Worm (Caenorhabditis elegans): ENCODE data around the gene ugt-48.

ugt-48 gene

DNA sequence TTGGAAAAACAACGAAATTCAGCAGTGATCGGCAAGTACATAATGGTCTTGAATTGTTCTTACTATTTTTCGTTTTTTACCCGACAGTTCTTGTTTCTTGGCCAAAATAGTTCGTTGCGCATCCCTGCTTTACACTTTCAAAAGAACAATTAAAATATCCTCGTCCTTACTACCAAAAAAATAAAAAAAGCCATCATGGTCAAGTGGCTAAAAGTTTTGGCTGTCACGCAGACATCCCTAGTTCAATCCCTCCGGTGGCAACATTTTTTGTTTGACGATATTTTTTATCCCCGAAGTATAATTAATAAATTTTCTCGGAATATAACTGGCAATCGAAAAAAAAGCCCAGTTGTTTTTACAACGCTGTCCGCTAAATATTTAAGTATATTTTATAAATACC lies 44.0 kb upstream of the ugt-48 start:
- TF ChIP-seq lin-13 (tag; optimal IDR thresholded peaks at IDR 0.05) (no peak), ceh-43 (GFP tag; optimal IDR thresholded peaks at IDR 0.05) (no peak), nhr-12 (tag; optimal IDR thresholded peaks at IDR 0.05) (no peak), lin-32 (GFP tag; optimal IDR thresholded peaks at IDR 0.05) (no peak), ham-2 (GFP tag; optimal IDR thresholded peaks at IDR 0.05) (no peak), mls-2 (tag; optimal IDR thresholded peaks at IDR 0.05) (no peak)

DNA sequence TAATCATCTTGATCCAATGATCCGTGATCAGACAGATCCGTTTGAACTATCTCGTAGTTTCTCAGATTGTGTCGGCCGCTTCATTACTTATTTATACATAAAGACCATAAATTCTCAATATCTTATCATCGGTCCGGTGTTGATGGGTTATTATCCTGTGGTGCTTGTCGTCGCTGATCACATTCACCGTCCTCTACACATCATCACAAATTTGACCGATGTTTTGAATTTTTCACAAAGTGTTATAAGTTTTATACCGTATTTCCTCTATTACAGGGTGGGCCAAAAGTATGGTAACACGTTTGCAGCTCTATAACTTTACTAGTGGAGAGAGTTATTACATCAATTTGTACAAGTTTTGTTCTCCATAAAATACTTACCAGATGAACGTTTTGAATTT lies 40.1 kb upstream of the ugt-48 start:
- no peak for TF ChIP-seq elt-3 (tag; optimal IDR thresholded peaks at IDR 0.05)
- no peak for TF ChIP-seq mab-5 (tag; optimal IDR thresholded peaks at IDR 0.05)
- no peak for TF ChIP-seq nhr-28 (tag; optimal IDR thresholded peaks at IDR 0.05)
- TF ChIP-seq lin-32 (GFP tag; optimal IDR thresholded peaks at IDR 0.05) = no peak
- no peak for TF ChIP-seq nhr-237 (tag; optimal IDR thresholded peaks at IDR 0.05)

DNA sequence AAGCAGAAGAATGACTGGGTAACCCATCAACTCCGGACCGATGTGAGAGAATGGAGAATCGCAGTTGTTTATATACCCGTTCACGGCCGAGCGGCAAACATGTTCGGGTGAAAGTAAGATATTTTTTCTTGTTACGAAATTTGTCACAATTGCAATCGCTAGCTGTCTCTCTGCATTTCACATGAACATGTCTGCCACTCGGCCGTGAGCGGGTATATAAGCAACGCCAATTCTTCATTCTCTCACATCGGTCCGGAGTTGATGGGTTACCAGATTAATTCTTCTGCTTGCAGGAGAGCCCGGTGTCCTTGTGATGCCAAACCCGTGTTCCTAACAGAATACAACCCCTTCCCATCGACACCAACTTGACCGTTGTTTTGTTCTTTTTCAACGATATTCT lies 39.2 kb upstream of the ugt-48 start:
- TF ChIP-seq nhr-76 (tag; optimal IDR thresholded peaks at IDR 0.05) = no peak

DNA sequence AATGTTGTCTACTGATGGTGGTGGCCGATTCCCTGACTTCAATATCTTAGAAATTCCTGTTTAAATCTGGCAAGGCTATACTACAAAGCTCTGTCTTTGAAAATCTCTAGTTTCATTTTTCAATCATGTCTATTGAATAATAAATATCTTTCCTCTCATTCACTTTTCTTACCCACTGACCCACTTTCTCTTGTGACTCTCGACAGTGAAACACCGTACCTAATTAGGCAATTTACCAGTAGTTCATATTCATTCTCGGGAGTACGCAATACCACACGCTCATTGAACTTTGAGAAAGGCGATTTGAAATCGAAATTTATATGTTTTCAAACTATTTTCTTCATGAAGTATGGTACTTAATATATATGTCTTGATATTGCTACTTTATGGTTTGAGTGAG lies 37.0 kb upstream of the ugt-48 start, which contains the start of gene CD4.11:
CD4.11 (plus strand) TSS at position 301 of the 400 bp plus-strand sequence.
- TF ChIP-seq drap-1 (GFP tag; optimal IDR thresholded peaks at IDR 0.05) (no peak), ceh-43 (GFP tag; optimal IDR thresholded peaks at IDR 0.05) (no peak), nhr-12 (tag; optimal IDR thresholded peaks at IDR 0.05) (no peak), ceh-39 (tag; optimal IDR thresholded peaks at IDR 0.05) (no peak), mab-5 (tag; optimal IDR thresholded peaks at IDR 0.05) (no peak), lin-13 (tag; optimal IDR thresholded peaks at IDR 0.05) (no peak), bed-3 (GFP tag; optimal IDR thresholded peaks at IDR 0.05) (no peak), pha-4 (tag; optimal IDR thresholded peaks at IDR 0.05) (no peak), lsy-2 (tag; optimal IDR thresholded peaks at IDR 0.05) (no peak), nhr-2 (tag; optimal IDR thresholded peaks at IDR 0.05) (no peak), unc-39 (tag; optimal IDR thresholded peaks at IDR 0.05) (no peak), sem-2 (GFP tag; optimal IDR thresholded peaks at IDR 0.05) (no peak), tbx-8 (GFP tag; optimal IDR thresholded peaks at IDR 0.05) (no peak), elt-3 (tag; optimal IDR thresholded peaks at IDR 0.05) (no peak), nhr-237 (tag; optimal IDR thresholded peaks at IDR 0.05) (no peak), nhr-76 (tag; optimal IDR thresholded peaks at IDR 0.05) (no peak), lin-32 (GFP tag; optimal IDR thresholded peaks at IDR 0.05) (no peak)

DNA sequence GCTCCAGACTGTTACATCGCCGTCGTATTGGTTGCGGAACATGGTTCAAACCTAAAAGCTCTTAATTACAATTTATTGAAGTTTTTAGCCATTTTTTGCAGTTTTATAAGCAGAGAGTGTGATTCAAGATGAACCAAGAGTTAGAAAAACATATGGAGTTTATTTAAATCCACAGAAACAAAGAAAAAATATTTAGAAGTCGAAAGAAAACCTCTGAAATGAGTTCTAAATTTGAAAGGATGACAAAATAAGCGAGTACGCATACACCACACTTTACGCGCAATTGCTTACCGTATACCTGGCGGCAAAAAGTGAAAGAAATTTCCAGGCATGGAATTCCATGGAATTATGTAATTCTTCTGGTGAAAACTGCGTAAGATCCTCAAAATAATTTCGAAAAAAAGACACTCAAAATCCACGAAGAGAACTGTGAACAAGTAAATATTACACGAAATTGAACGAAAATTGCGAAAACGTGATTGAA lies 36.5 kb upstream of the ugt-48 start, which contains the start of gene pas-6:
pas-6 (minus strand) TSS at position 51 of the 484 bp plus-strand sequence.
- TF ChIP-seq nhr-237 (tag; optimal IDR thresholded peaks at IDR 0.05) = no peak
- peak; percentile 96 for TF ChIP-seq lsy-2 (tag; optimal IDR thresholded peaks at IDR 0.05)
- peak; percentile 9 for TF ChIP-seq mep-1 (tag; optimal IDR thresholded peaks at IDR 0.05)
- no peak for TF ChIP-seq blmp-1 (tag; optimal IDR thresholded peaks at IDR 0.05)
- peak; percentile 23 for TF ChIP-seq ces-1 (GFP tag; optimal IDR thresholded peaks at IDR 0.05)
- TF ChIP-seq ham-2 (GFP tag; optimal IDR thresholded peaks at IDR 0.05) = no peak
- no peak for TF ChIP-seq unc-62 (GFP tag; optimal IDR thresholded peaks at IDR 0.05)
- no peak for TF ChIP-seq unc-120 (tag; optimal IDR thresholded peaks at IDR 0.05; ENCODE audit: poor library complexity, severe bottlenecking)

DNA sequence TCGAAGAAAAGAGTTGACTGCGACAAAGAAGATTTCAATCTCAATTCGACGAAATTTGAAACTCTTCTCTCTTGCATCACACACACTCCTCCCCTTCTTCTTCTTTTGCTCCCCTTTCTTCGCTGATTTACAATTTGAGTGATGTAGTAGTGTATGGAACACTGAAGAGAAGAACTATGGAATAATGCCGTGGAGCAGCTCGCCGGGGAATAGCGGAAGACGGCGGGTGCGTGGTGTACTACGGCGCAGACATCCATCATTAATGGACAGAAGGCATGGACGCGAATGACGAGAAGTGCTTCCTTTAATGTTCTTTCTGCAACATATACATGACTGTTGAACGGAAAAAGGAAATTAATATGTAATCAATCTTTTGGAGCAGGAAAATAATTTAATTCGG lies 35.0 kb upstream of the ugt-48 start:
- TF ChIP-seq ztf-11 (tag; optimal IDR thresholded peaks at IDR 0.05) (no peak), sem-2 (GFP tag; optimal IDR thresholded peaks at IDR 0.05) (no peak), sptf-1 (tag; optimal IDR thresholded peaks at IDR 0.05) (no peak), nhr-237 (tag; optimal IDR thresholded peaks at IDR 0.05) (no peak), mab-5 (tag; optimal IDR thresholded peaks at IDR 0.05) (no peak), tbx-8 (GFP tag; optimal IDR thresholded peaks at IDR 0.05) (no peak), flh-1 (GFP tag; optimal IDR thresholded peaks at IDR 0.05) (no peak), zip-8 (tag; optimal IDR thresholded peaks at IDR 0.05) (no peak), mep-1 (tag; optimal IDR thresholded peaks at IDR 0.05) (no peak), mls-2 (tag; optimal IDR thresholded peaks at IDR 0.05) (no peak), ham-2 (GFP tag; optimal IDR thresholded peaks at IDR 0.05) (no peak), blmp-1 (tag; optimal IDR thresholded peaks at IDR 0.05) (no peak), drap-1 (GFP tag; optimal IDR thresholded peaks at IDR 0.05) (no peak)

Data from whole organism, mixed stage, embryonic.